Worm (Caenorhabditis elegans) whole organism, young adult: Measurements from ENCODE around the gene ptp-4A2.

Experiments
- F33H1.4 ChIP-seq: fragments of 200-800 bp; sonication (Bioruptor generic); IDR thresholded peaks from 2 replicates; pipeline ENCODE4 v1.3.6; 2022; ENCODE audit warnings: missing genetic modification reagents, missing genetic modification characterization, missing compliant biosample characterization
- F55B11.4 ChIP-seq: sonication (generic microtip); optimal IDR thresholded peaks from 2 replicates; lab custom pipeline; 2016; ENCODE audit warnings: missing compliant biosample characterization, missing genetic modification characterization, borderline replicate concordance; ENCODE audit not compliant: insufficient read depth
- Y53F4B.3 ChIP-seq: fragments of 200-800 bp; sonication (Bioruptor generic); IDR thresholded peaks from 2 replicates; pipeline ENCODE4 v1.3.6; 2022; ENCODE audit warnings: missing genetic modification reagents, missing genetic modification characterization, missing compliant biosample characterization
- ama-1 ChIP-seq, 3 experiments: fragments of 150-350 bp in 1 of 3; sonication (generic microtip) in 2 of 3; optimal IDR thresholded peaks; 2 replicates each; lab custom pipeline; 2014 to 2018; ENCODE audit warnings: missing biosample characterization in 2 of 3, missing genetic modification characterization in 2 of 3, missing genetic modification reagents in 2 of 3
- bed-1 ChIP-seq: fragments of 200-800 bp; sonication (Bioruptor generic); IDR thresholded peaks from 2 replicates; pipeline ENCODE4 v1.3.6; 2022; ENCODE audit warnings: missing genetic modification reagents, missing genetic modification characterization, missing compliant biosample characterization
- hmg-20 ChIP-seq: fragments of 200-800 bp; sonication (Bioruptor generic); IDR thresholded peaks from 2 replicates; pipeline ENCODE4 v1.3.6; 2022; ENCODE audit warnings: missing genetic modification reagents, missing genetic modification characterization, missing compliant biosample characterization
- let-607 ChIP-seq, 2 experiments: fragments of 200-800 bp in 1 of 2; sonication (Bioruptor generic) in 1 of 2; sonication (generic microtip) in 1 of 2; optimal IDR thresholded peaks; 2 replicates each; lab custom pipeline; 2016 to 2018; ENCODE audit warnings: mild to moderate bottlenecking in 2 of 2, missing compliant biosample characterization in 2 of 2, missing genetic modification characterization in 2 of 2, moderate library complexity in 2 of 2, missing genotype in 1 of 2
- lsl-1 ChIP-seq: fragments of 200-800 bp; sonication (Bioruptor generic); optimal IDR thresholded peaks from 2 replicates; lab custom pipeline; 2018; ENCODE audit warnings: mild to moderate bottlenecking, missing genetic modification characterization, moderate library complexity, missing compliant biosample characterization
- mcd-1 ChIP-seq: fragments of 200-800 bp; sonication (Bioruptor generic); IDR thresholded peaks from 2 replicates; pipeline ENCODE4 v1.3.6; 2022; ENCODE audit warnings: missing genetic modification reagents, missing genetic modification characterization, missing compliant biosample characterization
- snpc-4 ChIP-seq, 5 experiments: fragments of 150-350 bp in 1 of 5; sonication (generic microtip) in 4 of 5; optimal IDR thresholded peaks; 2 replicates each; lab custom pipeline; 2014 to 2018; ENCODE audit warnings: missing genetic modification characterization in 5 of 5, missing biosample characterization in 3 of 5, antibody characterized with exemption in 2 of 5, mild to moderate bottlenecking in 2 of 5, missing compliant biosample characterization in 2 of 5, missing genotype in 2 of 5, moderate library complexity in 2 of 5, missing genetic modification reagents in 1 of 5
- unc-130 ChIP-seq: sonication (generic microtip); optimal IDR thresholded peaks from 2 replicates; lab custom pipeline; 2016; ENCODE audit warnings: missing genetic modification reagents, missing genetic modification characterization, missing compliant biosample characterization
- unc-62 ChIP-seq: fragments of 150-350 bp; optimal IDR thresholded peaks from 2 replicates; lab custom pipeline; 2014; ENCODE audit warnings: missing biosample characterization, missing genetic modification reagents, missing genetic modification characterization
- ztf-28 ChIP-seq: fragments of 200-800 bp; sonication (Bioruptor generic); IDR thresholded peaks from 2 replicates; pipeline ENCODE4 v1.3.6; 2022; ENCODE audit warnings: missing genetic modification reagents, missing genetic modification characterization, missing compliant biosample characterization

DNA sequence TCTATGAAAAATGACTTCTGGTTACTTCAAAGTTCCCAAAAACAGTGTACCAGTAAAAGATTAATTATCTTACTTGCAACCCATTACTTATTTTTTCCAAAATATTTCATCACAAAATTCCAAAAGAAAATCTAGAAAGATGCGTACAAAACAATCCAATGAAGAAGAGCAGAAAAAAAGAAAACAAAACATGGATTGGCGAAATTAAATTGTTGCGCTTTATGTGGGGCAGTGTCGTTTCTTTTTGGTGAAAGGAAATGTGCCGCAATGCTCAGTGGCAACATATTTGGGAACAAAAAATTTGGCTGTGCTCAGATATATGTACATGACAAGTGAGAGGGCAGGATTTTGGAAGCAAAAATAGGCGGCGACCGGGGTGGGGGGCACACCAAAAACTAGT is 45.5 kb upstream of the ptp-4A2 start:
- no peak for TF ChIP-seq lsl-1 (GFP tag; lab: Kevin White, UChicago)
- TF ChIP-seq let-607 (tag; optimal IDR thresholded peaks at IDR 0.05; lab: Kevin White, UChicago), result no peak
- TF ChIP-seq bed-1 (GFP tag; lab: Robert Waterston, UW), result no peak
- TF ChIP-seq Y53F4B.3 (GFP tag; lab: Robert Waterston, UW), result no peak
- no peak for TF ChIP-seq ztf-28 (GFP tag; lab: Robert Waterston, UW)
- TF ChIP-seq ama-1 (optimal IDR thresholded peaks at IDR 0.05; lab: Kevin White, UChicago), result no peak
- TF ChIP-seq ama-1 (GFP tag; optimal IDR thresholded peaks at IDR 0.05; lab: Kevin White, UChicago), result no peak
- TF ChIP-seq F33H1.4, result no peak
- TF ChIP-seq snpc-4 (GFP tag; optimal IDR thresholded peaks at IDR 0.05; lab: Kevin White, UChicago), result no peak
- TF ChIP-seq snpc-4 (tag; optimal IDR thresholded peaks at IDR 0.05; lab: Kevin White, UChicago), result no peak
- no peak for TF ChIP-seq hmg-20 (GFP tag; lab: Robert Waterston, UW)
- no peak for TF ChIP-seq unc-130
- TF ChIP-seq F55B11.4, result no peak
- TF ChIP-seq mcd-1 (GFP tag; lab: Robert Waterston, UW), result no peak
- TF ChIP-seq unc-62 (GFP tag; lab: Kevin White, UChicago), result no peak
